Worm (Caenorhabditis elegans) whole organism, mixed stage, embryonic: ENCODE results near the gene R31.2.
A peak's percentile ranks its signal among the peaks of the same experiment; 100 is the strongest.

Source experiments
- M03D4.4 ChIP-seq: sonication (generic microtip); optimal IDR thresholded peaks from 2 replicates; lab custom pipeline; 2017; ENCODE audit warnings: mild to moderate bottlenecking, missing genetic modification characterization, missing compliant biosample characterization
- bed-3 ChIP-seq: fragments of 200-800 bp; sonication (Bioruptor generic); optimal IDR thresholded peaks from 3 replicates; lab custom pipeline; 2018; ENCODE audit warnings: mild to moderate bottlenecking, missing genetic modification characterization, moderate library complexity, missing compliant biosample characterization
- blmp-1 ChIP-seq: fragments of 150-350 bp; optimal IDR thresholded peaks from 2 replicates; lab custom pipeline; 2014; ENCODE audit warnings: missing biosample characterization, missing genetic modification characterization
- ceh-39 ChIP-seq: fragments of 150-350 bp; optimal IDR thresholded peaks from 2 replicates; lab custom pipeline; 2014; ENCODE audit warnings: missing biosample characterization, missing genetic modification characterization
- ceh-83 ChIP-seq: fragments of 200-800 bp; sonication (Bioruptor generic); optimal IDR thresholded peaks from 2 replicates; lab custom pipeline; 2018; ENCODE audit warnings: mild to moderate bottlenecking, missing genetic modification characterization, missing compliant biosample characterization
- ces-1 ChIP-seq: fragments of 150-350 bp; optimal IDR thresholded peaks from 2 replicates; lab custom pipeline; 2014; ENCODE audit warnings: missing biosample characterization, missing genetic modification reagents, missing genetic modification characterization
- cnd-1 ChIP-seq: fragments of 200-800 bp; sonication (Bioruptor generic); optimal IDR thresholded peaks from 2 replicates; lab custom pipeline; 2018; ENCODE audit warnings: mild to moderate bottlenecking, missing genetic modification characterization, missing compliant biosample characterization
- drap-1 ChIP-seq: fragments of 200-800 bp; sonication (Bioruptor generic); optimal IDR thresholded peaks from 3 replicates; lab custom pipeline; 2018; ENCODE audit warnings: mild to moderate bottlenecking, missing genetic modification characterization, missing compliant biosample characterization
- elt-1 ChIP-seq: sonication (generic microtip); optimal IDR thresholded peaks from 2 replicates; lab custom pipeline; 2017; ENCODE audit warnings: missing genetic modification characterization, mild to moderate bottlenecking, missing compliant biosample characterization, antibody characterized with exemption, moderate library complexity, borderline replicate concordance; ENCODE audit not compliant: insufficient read depth
- elt-3 ChIP-seq: fragments of 150-350 bp; optimal IDR thresholded peaks from 2 replicates; lab custom pipeline; 2014; ENCODE audit warnings: missing biosample characterization, missing genetic modification characterization
- ham-2 ChIP-seq: fragments of 200-800 bp; sonication (Bioruptor generic); optimal IDR thresholded peaks from 2 replicates; lab custom pipeline; 2018; ENCODE audit warnings: mild to moderate bottlenecking, missing genetic modification characterization, missing compliant biosample characterization
- hlh-1 ChIP-seq: fragments of 150-350 bp; optimal IDR thresholded peaks from 2 replicates; lab custom pipeline; 2014; ENCODE audit warnings: missing biosample characterization, missing genetic modification reagents, missing genetic modification characterization
- lin-13 ChIP-seq: fragments of 150-350 bp; optimal IDR thresholded peaks from 2 replicates; lab custom pipeline; 2014; ENCODE audit warnings: missing biosample characterization, missing genetic modification characterization
- lin-32 ChIP-seq: fragments of 200-800 bp; sonication (Bioruptor generic); optimal IDR thresholded peaks from 2 replicates; lab custom pipeline; 2018; ENCODE audit warnings: mild to moderate bottlenecking, missing genetic modification characterization, missing compliant biosample characterization
- lsy-2 ChIP-seq: fragments of 150-350 bp; optimal IDR thresholded peaks from 2 replicates; lab custom pipeline; 2014; ENCODE audit warnings: missing biosample characterization, missing genetic modification characterization
- mab-5 ChIP-seq: fragments of 150-350 bp; optimal IDR thresholded peaks from 2 replicates; lab custom pipeline; 2014; ENCODE audit warnings: missing biosample characterization, missing genetic modification characterization
- mls-2 ChIP-seq: sonication (generic microtip); optimal IDR thresholded peaks from 2 replicates; lab custom pipeline; 2016; ENCODE audit warnings: mild to moderate bottlenecking, missing genetic modification characterization, moderate library complexity, missing compliant biosample characterization
- nhr-12 ChIP-seq: fragments of 150-350 bp; optimal IDR thresholded peaks from 2 replicates; lab custom pipeline; 2014; ENCODE audit warnings: missing biosample characterization, missing genetic modification characterization
- nhr-2 ChIP-seq: fragments of 150-350 bp; optimal IDR thresholded peaks from 2 replicates; lab custom pipeline; 2014; ENCODE audit warnings: missing biosample characterization, missing genetic modification characterization
- nhr-237 ChIP-seq: fragments of 150-350 bp; optimal IDR thresholded peaks from 2 replicates; lab custom pipeline; 2014; ENCODE audit warnings: missing biosample characterization, missing genetic modification characterization
- nhr-28 ChIP-seq: fragments of 150-350 bp; optimal IDR thresholded peaks from 2 replicates; lab custom pipeline; 2014; ENCODE audit warnings: missing biosample characterization, missing genetic modification characterization
- nhr-76 ChIP-seq: sonication (generic microtip); optimal IDR thresholded peaks from 2 replicates; lab custom pipeline; 2017; ENCODE audit warnings: missing biosample characterization, missing genetic modification characterization
- pha-4 ChIP-seq: fragments of 150-350 bp; optimal IDR thresholded peaks from 2 replicates; lab custom pipeline; 2018; ENCODE audit warnings: missing biosample characterization, missing genetic modification reagents, missing genetic modification characterization
- sem-2 ChIP-seq: fragments of 200-800 bp; sonication (Bioruptor generic); optimal IDR thresholded peaks from 2 replicates; lab custom pipeline; 2018; ENCODE audit warnings: mild to moderate bottlenecking, missing genetic modification characterization, missing compliant biosample characterization
- snpc-4 ChIP-seq: fragments of 150-350 bp; optimal IDR thresholded peaks from 2 replicates; lab custom pipeline; 2014; ENCODE audit warnings: missing biosample characterization, missing genetic modification characterization
- sptf-1 ChIP-seq: sonication (generic microtip); optimal IDR thresholded peaks from 2 replicates; lab custom pipeline; 2017; ENCODE audit warnings: mild to moderate bottlenecking, missing genetic modification characterization, moderate library complexity, missing compliant biosample characterization
- tbx-8 ChIP-seq: fragments of 200-800 bp; sonication (Bioruptor generic); optimal IDR thresholded peaks from 2 replicates; lab custom pipeline; 2018; ENCODE audit warnings: mild to moderate bottlenecking, missing genetic modification characterization, moderate library complexity, missing compliant biosample characterization
- unc-120 ChIP-seq: sonication (generic microtip); optimal IDR thresholded peaks from 2 replicates; lab custom pipeline; 2017; ENCODE audit warnings: missing genetic modification characterization, missing compliant biosample characterization; ENCODE audit not compliant: poor library complexity, severe bottlenecking
- unc-39 ChIP-seq: fragments of 150-350 bp; optimal IDR thresholded peaks from 2 replicates; lab custom pipeline; 2014; ENCODE audit warnings: missing biosample characterization, missing genetic modification characterization
- unc-62 ChIP-seq: fragments of 150-350 bp; optimal IDR thresholded peaks from 2 replicates; lab custom pipeline; 2014; ENCODE audit warnings: missing biosample characterization, missing genetic modification reagents, missing genetic modification characterization
- zip-8 ChIP-seq: fragments of 150-350 bp; optimal IDR thresholded peaks from 2 replicates; lab custom pipeline; 2014; ENCODE audit warnings: missing biosample characterization, missing genetic modification characterization

Gene R31.2

ce11 chrV:11943737-11944136 lies 26.4 kb downstream of the R31.2 start:
- TF ChIP-seq zip-8 (tag; lab: Kevin White, UChicago), result no peak
- no peak for TF ChIP-seq unc-39
- no peak for TF ChIP-seq ceh-39
- TF ChIP-seq blmp-1 (tag; lab: Kevin White, UChicago), result no peak
- TF ChIP-seq elt-3 (tag; lab: Kevin White, UChicago), result no peak
- TF ChIP-seq drap-1, result no peak
- no peak for TF ChIP-seq nhr-12
- TF ChIP-seq sptf-1 (tag; lab: Kevin White, UChicago), result no peak
- no peak for TF ChIP-seq ceh-83 (GFP tag; lab: Kevin White, UChicago)
- TF ChIP-seq, all 35 proteins: peak for 0

- TF ChIP-seq snpc-4 (tag; lab: Kevin White, UChicago) (no peak), ham-2 (no peak), blmp-1 (tag; lab: Kevin White, UChicago) (no peak), lin-13 (tag; lab: Kevin White, UChicago) (no peak), sem-2 (GFP tag; lab: Kevin White, UChicago) (no peak), nhr-237 (tag; lab: Kevin White, UChicago) (no peak), elt-1 (no peak), unc-39 (no peak), ceh-39 (no peak), ces-1 (no peak)
These were observed 28.1 kb downstream of the R31.2 start for ce11 chrV:11945429-11945828.

- TF ChIP-seq nhr-237 (tag; lab: Kevin White, UChicago) (no peak), lsy-2 (tag; lab: Kevin White, UChicago) (no peak), cnd-1 (peak; percentile 28), nhr-76 (tag; lab: Kevin White, UChicago) (no peak), nhr-2 (tag; lab: Kevin White, UChicago) (no peak), ces-1 (peak; percentile 95), nhr-12 (no peak), nhr-28 (no peak), unc-120 (tag; lab: Kevin White, UChicago) (no peak), ceh-39 (no peak)
These were observed 29.4 kb downstream of the R31.2 start for ce11 chrV:11946818-11947217.

- TF ChIP-seq unc-62 (GFP tag; lab: Kevin White, UChicago) (peak; percentile 83), M03D4.4 (tag; lab: Kevin White, UChicago) (no peak), nhr-237 (tag; lab: Kevin White, UChicago) (no peak), lin-32 (GFP tag; lab: Kevin White, UChicago) (peak; percentile 70), nhr-2 (tag; lab: Kevin White, UChicago) (peak; percentile 50)
- TF ChIP-seq, all 35 proteins: peak for 3
These were observed 30.1 kb downstream of the R31.2 start for ce11 chrV:11947414-11947954.

- TF ChIP-seq sem-2 (GFP tag; lab: Kevin White, UChicago) (no peak), mls-2 (tag; lab: Kevin White, UChicago) (peak; percentile 17), ces-1 (peak; percentile 68)
These were observed 31.2 kb downstream of the R31.2 start for ce11 chrV:11948581-11948980.

ce11 chrV:11949509-11950117 lies 32.2 kb downstream of the R31.2 start:
- peak; percentile 12 for TF ChIP-seq unc-62 (GFP tag; lab: Kevin White, UChicago)
- TF ChIP-seq elt-1, result peak; percentile 93
- no peak for TF ChIP-seq lin-32 (GFP tag; lab: Kevin White, UChicago)
- TF ChIP-seq drap-1, result no peak
- no peak for TF ChIP-seq bed-3 (GFP tag; lab: Kevin White, UChicago)
- TF ChIP-seq unc-39, result no peak
- peak; percentile 81 for TF ChIP-seq zip-8 (tag; lab: Kevin White, UChicago)
- TF ChIP-seq sem-2 (GFP tag; lab: Kevin White, UChicago), result no peak
- TF ChIP-seq pha-4 (tag; lab: Kevin White, UChicago), result no peak
- TF ChIP-seq nhr-28, result no peak
- peak; percentile 29 for TF ChIP-seq nhr-2 (tag; lab: Kevin White, UChicago)
- TF ChIP-seq cnd-1, result no peak
- no peak for TF ChIP-seq hlh-1 (tag; lab: Kevin White, UChicago)
- no peak for TF ChIP-seq sptf-1 (tag; lab: Kevin White, UChicago)
- TF ChIP-seq elt-3 (tag; lab: Kevin White, UChicago), result no peak
- TF ChIP-seq mls-2 (tag; lab: Kevin White, UChicago), result no peak
- no peak for TF ChIP-seq tbx-8 (GFP tag; lab: Kevin White, UChicago)
- no peak for TF ChIP-seq mab-5
- no peak for TF ChIP-seq lin-13 (tag; lab: Kevin White, UChicago)
- TF ChIP-seq snpc-4 (tag; lab: Kevin White, UChicago), result no peak
- no peak for TF ChIP-seq ceh-83 (GFP tag; lab: Kevin White, UChicago)
